Worm (Caenorhabditis elegans) whole organism, late embryonic: Measurements from ENCODE around the gene lron-3.

Experiments
- C08G9.2 ChIP-seq: sonication (generic microtip); optimal IDR thresholded peaks from 2 replicates; lab custom pipeline; 2016; ENCODE audit warnings: mild to moderate bottlenecking, missing genetic modification characterization, moderate library complexity, missing compliant biosample characterization
- C38D4.7 ChIP-seq: fragments of 200-800 bp; sonication (Bioruptor generic); optimal IDR thresholded peaks from 2 replicates; lab custom pipeline; 2018; ENCODE audit warnings: mild to moderate bottlenecking, missing genetic modification characterization, moderate library complexity, missing compliant biosample characterization
- F13H6.1 ChIP-seq: sonication (generic microtip); optimal IDR thresholded peaks from 2 replicates; lab custom pipeline; 2016; ENCODE audit warnings: missing genetic modification characterization, missing compliant biosample characterization
- K02D7.2 ChIP-seq: sonication (generic microtip); optimal IDR thresholded peaks from 2 replicates; lab custom pipeline; 2017; ENCODE audit warnings: mild to moderate bottlenecking, missing genetic modification characterization, missing compliant biosample characterization
- K09A11.1 ChIP-seq: sonication (generic microtip); optimal IDR thresholded peaks from 2 replicates; lab custom pipeline; 2017; ENCODE audit warnings: antibody characterized with exemption, mild to moderate bottlenecking, missing genetic modification characterization, missing compliant biosample characterization; ENCODE audit not compliant: insufficient read depth
- T23F11.4 ChIP-seq: fragments of 200-800 bp; sonication (Bioruptor generic); optimal IDR thresholded peaks from 2 replicates; lab custom pipeline; 2018; ENCODE audit warnings: mild to moderate bottlenecking, missing genetic modification characterization, missing compliant biosample characterization
- ahr-1 ChIP-seq: sonication (generic microtip); optimal IDR thresholded peaks from 2 replicates; lab custom pipeline; 2016; ENCODE audit warnings: missing genetic modification characterization, missing compliant biosample characterization
- ama-1 ChIP-seq: fragments of 150-350 bp; optimal IDR thresholded peaks from 2 replicates; lab custom pipeline; 2014
- ceh-18 ChIP-seq: sonication (generic microtip); optimal IDR thresholded peaks from 2 replicates; lab custom pipeline; 2016; ENCODE audit warnings: missing genetic modification characterization, missing compliant biosample characterization
- ceh-24 ChIP-seq: sonication (generic microtip); optimal IDR thresholded peaks from 2 replicates; lab custom pipeline; 2016; ENCODE audit warnings: mild to moderate bottlenecking, missing genetic modification characterization, missing compliant biosample characterization
- ceh-31 ChIP-seq: sonication (generic microtip); optimal IDR thresholded peaks from 2 replicates; lab custom pipeline; 2016; ENCODE audit warnings: missing genetic modification characterization, missing compliant biosample characterization
- ceh-45 ChIP-seq: fragments of 200-800 bp; sonication (Bioruptor generic); IDR thresholded peaks from 2 replicates; pipeline ENCODE4 v1.3.6; 2022; ENCODE audit warnings: missing genetic modification reagents, missing genetic modification characterization, missing compliant biosample characterization
- ceh-48 ChIP-seq: sonication (generic microtip); optimal IDR thresholded peaks from 2 replicates; lab custom pipeline; 2016; ENCODE audit warnings: missing genetic modification characterization, inconsistent platforms, missing compliant biosample characterization
- ceh-6 ChIP-seq: fragments of 200-800 bp; sonication (Bioruptor generic); optimal IDR thresholded peaks from 2 replicates; lab custom pipeline; 2018; ENCODE audit warnings: mild to moderate bottlenecking, missing genetic modification characterization, missing compliant biosample characterization
- ceh-9 ChIP-seq: sonication (generic microtip); optimal IDR thresholded peaks from 2 replicates; lab custom pipeline; 2016; ENCODE audit warnings: mild to moderate bottlenecking, missing genetic modification characterization, inconsistent platforms, missing compliant biosample characterization
- che-1 ChIP-seq: sonication (generic microtip); optimal IDR thresholded peaks from 2 replicates; lab custom pipeline; 2016; ENCODE audit warnings: mild to moderate bottlenecking, missing genetic modification characterization, missing compliant biosample characterization
- dve-1 ChIP-seq: sonication (generic microtip); optimal IDR thresholded peaks from 2 replicates; lab custom pipeline; 2017; ENCODE audit warnings: antibody characterized with exemption, mild to moderate bottlenecking, missing genetic modification characterization, missing compliant biosample characterization
- elt-2 ChIP-seq: sonication (generic microtip); optimal IDR thresholded peaks from 2 replicates; lab custom pipeline; 2016; ENCODE audit warnings: missing genetic modification reagents, missing genetic modification characterization, missing compliant biosample characterization
- ets-4 ChIP-seq: sonication (generic microtip); optimal IDR thresholded peaks from 2 replicates; lab custom pipeline; 2016; ENCODE audit warnings: missing genetic modification characterization, missing compliant biosample characterization
- eyg-1 ChIP-seq: sonication (generic microtip); optimal IDR thresholded peaks from 2 replicates; lab custom pipeline; 2016; ENCODE audit warnings: missing genotype, missing genetic modification characterization, missing compliant biosample characterization
- fax-1 ChIP-seq: sonication (generic microtip); optimal IDR thresholded peaks from 2 replicates; lab custom pipeline; 2016; ENCODE audit warnings: missing genotype, missing genetic modification characterization, missing compliant biosample characterization
- gmeb-2 ChIP-seq: sonication (generic microtip); optimal IDR thresholded peaks from 2 replicates; lab custom pipeline; 2016; ENCODE audit warnings: missing genetic modification characterization, inconsistent platforms, missing compliant biosample characterization
- hlh-15 ChIP-seq: sonication (generic microtip); optimal IDR thresholded peaks from 2 replicates; lab custom pipeline; 2016; ENCODE audit warnings: missing genetic modification characterization, missing compliant biosample characterization
- hlh-30 ChIP-seq: sonication (generic microtip); optimal IDR thresholded peaks from 2 replicates; lab custom pipeline; 2017; ENCODE audit warnings: antibody characterized with exemption, missing genetic modification characterization, missing compliant biosample characterization; ENCODE audit not compliant: insufficient read depth
- hlh-6 ChIP-seq: sonication (generic microtip); optimal IDR thresholded peaks from 2 replicates; lab custom pipeline; 2016; ENCODE audit warnings: missing genotype, missing genetic modification characterization, missing compliant biosample characterization
- hlh-8 ChIP-seq: sonication (generic microtip); optimal IDR thresholded peaks from 2 replicates; lab custom pipeline; 2016; ENCODE audit warnings: missing genotype, missing genetic modification characterization, missing compliant biosample characterization
- nfya-1 ChIP-seq: sonication (generic microtip); optimal IDR thresholded peaks from 2 replicates; lab custom pipeline; 2017; ENCODE audit warnings: missing genetic modification characterization, mild to moderate bottlenecking, missing compliant biosample characterization, antibody characterized with exemption, moderate library complexity
- nhr-232 ChIP-seq: sonication (generic microtip); optimal IDR thresholded peaks from 2 replicates; lab custom pipeline; 2016; ENCODE audit warnings: missing genetic modification characterization, missing compliant biosample characterization
- npax-4 ChIP-seq: sonication (generic microtip); optimal IDR thresholded peaks from 2 replicates; lab custom pipeline; 2016; ENCODE audit warnings: missing genetic modification characterization, missing compliant biosample characterization
- odd-2 ChIP-seq: sonication (generic microtip); optimal IDR thresholded peaks from 2 replicates; lab custom pipeline; 2017; ENCODE audit warnings: antibody characterized with exemption, mild to moderate bottlenecking, missing genetic modification characterization, missing compliant biosample characterization
- pag-3 ChIP-seq: sonication (generic microtip); optimal IDR thresholded peaks from 2 replicates; lab custom pipeline; 2016; ENCODE audit warnings: missing compliant biosample characterization, missing genetic modification characterization, borderline replicate concordance
- pat-9 ChIP-seq: fragments of 200-800 bp; sonication (Bioruptor generic); optimal IDR thresholded peaks from 2 replicates; lab custom pipeline; 2018; ENCODE audit warnings: mild to moderate bottlenecking, missing genetic modification characterization, moderate library complexity, missing compliant biosample characterization
- pax-1 ChIP-seq: fragments of 150-350 bp; optimal IDR thresholded peaks from 2 replicates; lab custom pipeline; 2014; ENCODE audit warnings: missing biosample characterization, missing genetic modification characterization
- pha-4 ChIP-seq: fragments of 150-350 bp; optimal IDR thresholded peaks from 2 replicates; lab custom pipeline; 2018; ENCODE audit warnings: missing biosample characterization, missing genetic modification reagents, missing genetic modification characterization
- pqm-1 ChIP-seq: sonication (generic microtip); optimal IDR thresholded peaks from 2 replicates; lab custom pipeline; 2016; ENCODE audit warnings: missing genetic modification characterization, missing compliant biosample characterization
- pros-1 ChIP-seq: fragments of 150-350 bp; optimal IDR thresholded peaks from 2 replicates; lab custom pipeline; 2014; ENCODE audit warnings: missing biosample characterization, missing genetic modification reagents, missing genetic modification characterization
- ref-2 ChIP-seq: sonication (generic microtip); optimal IDR thresholded peaks from 2 replicates; lab custom pipeline; 2016; ENCODE audit warnings: missing genetic modification characterization, missing compliant biosample characterization
- sdc-2 ChIP-seq: sonication (generic microtip); optimal IDR thresholded peaks from 2 replicates; lab custom pipeline; 2016; ENCODE audit warnings: missing genotype, missing genetic modification characterization, missing compliant biosample characterization
- sox-2 ChIP-seq: fragments of 200-800 bp; sonication (Bioruptor generic); IDR thresholded peaks from 2 replicates; pipeline ENCODE4 v1.3.6; 2022; ENCODE audit warnings: missing genetic modification reagents, missing genetic modification characterization, missing compliant biosample characterization
- sox-4 ChIP-seq: sonication (generic microtip); optimal IDR thresholded peaks from 2 replicates; lab custom pipeline; 2017; ENCODE audit warnings: mild to moderate bottlenecking, missing genetic modification characterization, inconsistent platforms, missing compliant biosample characterization
- syd-9 ChIP-seq: sonication (generic microtip); optimal IDR thresholded peaks from 2 replicates; lab custom pipeline; 2016; ENCODE audit warnings: mild to moderate bottlenecking, missing genetic modification characterization, moderate library complexity, missing compliant biosample characterization
- tbx-2 ChIP-seq: sonication (generic microtip); optimal IDR thresholded peaks from 2 replicates; lab custom pipeline; 2016; ENCODE audit warnings: missing genetic modification characterization, missing compliant biosample characterization
- tbx-7 ChIP-seq: sonication (generic microtip); optimal IDR thresholded peaks from 2 replicates; lab custom pipeline; 2016; ENCODE audit warnings: missing genotype, missing genetic modification characterization, missing compliant biosample characterization
- ttx-3 ChIP-seq: sonication (generic microtip); optimal IDR thresholded peaks from 2 replicates; lab custom pipeline; 2016; ENCODE audit warnings: missing genetic modification reagents, missing genetic modification characterization, missing compliant biosample characterization
- unc-3 ChIP-seq, 2 experiments: fragments of 200-800 bp in 1 of 2; sonication (Bioruptor generic) in 1 of 2; sonication (generic microtip) in 1 of 2; conservative IDR thresholded peaks in 1 of 2; optimal IDR thresholded peaks in 1 of 2; 2 replicates each; pipeline versions ENCODE4 v1.3.6 to Lab custom; 2016 to 2022; ENCODE audit warnings: missing compliant biosample characterization in 2 of 2, missing genetic modification characterization in 2 of 2, missing genetic modification reagents in 1 of 2
- unc-55 ChIP-seq: sonication (generic microtip); optimal IDR thresholded peaks from 2 replicates; lab custom pipeline; 2017; ENCODE audit warnings: missing biosample characterization, missing genetic modification reagents, missing genetic modification characterization
- unc-86 ChIP-seq: sonication (generic microtip); optimal IDR thresholded peaks from 2 replicates; lab custom pipeline; 2016; ENCODE audit warnings: missing genetic modification characterization, missing compliant biosample characterization
- ztf-16 ChIP-seq: sonication (generic microtip); optimal IDR thresholded peaks from 2 replicates; lab custom pipeline; 2017; ENCODE audit warnings: missing genetic modification characterization, missing compliant biosample characterization

Gene lron-3

DNA sequence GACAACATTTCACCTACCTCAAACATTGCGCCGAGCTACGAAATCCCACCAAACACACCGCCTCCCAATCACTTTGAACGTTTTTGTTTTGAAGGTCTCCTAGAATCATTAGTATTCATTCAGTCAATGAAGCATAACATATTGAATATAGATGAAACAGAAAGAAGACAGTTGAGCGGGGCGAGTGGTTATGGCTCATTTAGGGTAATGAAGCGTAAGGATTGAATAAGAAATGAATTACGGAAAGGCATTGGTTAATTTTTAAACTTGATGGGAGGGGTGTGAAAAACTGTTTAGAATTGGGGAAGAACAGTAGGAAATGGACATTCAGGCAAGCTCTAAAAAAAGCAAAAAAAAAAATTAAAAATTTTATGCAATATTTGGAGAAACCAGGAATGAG is at the start of gene lron-3:
lron-3 (minus strand) TSS at position 101 of the 400 bp plus-strand sequence.
- no peak for TF ChIP-seq hlh-30 (tag; lab: Kevin White, UChicago)
- no peak for TF ChIP-seq ceh-31 (tag; lab: Kevin White, UChicago)
- no peak for TF ChIP-seq ceh-45 (GFP tag; lab: Robert Waterston, UW)
- TF ChIP-seq ceh-24 (tag; lab: Kevin White, UChicago): no peak
- no peak for TF ChIP-seq ceh-18 (tag; lab: Kevin White, UChicago)
- TF ChIP-seq nhr-232: no peak
- no peak for TF ChIP-seq unc-3 (GFP tag; conservative IDR thresholded peaks at IDR 0.05; lab: Robert Waterston, UW)
- TF ChIP-seq unc-3 (tag; optimal IDR thresholded peaks at IDR 0.05; lab: Kevin White, UChicago): no peak
- no peak for TF ChIP-seq ceh-6
- TF ChIP-seq hlh-8 (tag; lab: Kevin White, UChicago): no peak

ce11 chrX:15606585-15607276 is 49.0 kb upstream of the lron-3 start, which contains the start of gene rab-14:
Gene rab-14 (minus strand): TSS chrX:15606635.
- TF ChIP-seq ahr-1 (tag; lab: Kevin White, UChicago) (no peak), syd-9 (tag; lab: Kevin White, UChicago) (no peak), eyg-1 (tag; lab: Kevin White, UChicago) (no peak), ceh-45 (GFP tag; lab: Robert Waterston, UW) (no peak), dve-1 (tag; lab: Kevin White, UChicago) (no peak), pag-3 (tag; lab: Kevin White, UChicago) (no peak), F13H6.1 (tag; lab: Kevin White, UChicago) (no peak), unc-86 (no peak), sox-4 (tag; lab: Kevin White, UChicago) (no peak), T23F11.4 (no peak), pqm-1 (no peak), ttx-3 (tag; lab: Kevin White, UChicago) (no peak), pros-1 (tag; lab: Kevin White, UChicago) (peak; percentile 13), ref-2 (tag; lab: Kevin White, UChicago) (peak; percentile 30), pat-9 (tag; lab: Kevin White, UChicago) (no peak), K02D7.2 (tag; lab: Kevin White, UChicago) (no peak), gmeb-2 (no peak), hlh-8 (tag; lab: Kevin White, UChicago) (no peak), unc-55 (GFP tag; lab: Kevin White, UChicago) (peak; percentile 14), sdc-2 (tag; lab: Kevin White, UChicago) (peak; percentile 60), hlh-30 (tag; lab: Kevin White, UChicago) (peak; percentile 88), tbx-7 (tag; lab: Kevin White, UChicago) (no peak), che-1 (no peak), C08G9.2 (tag; lab: Kevin White, UChicago) (no peak), fax-1 (tag; lab: Kevin White, UChicago) (no peak), ama-1 (lab: Kevin White, UChicago) (no peak), ceh-24 (tag; lab: Kevin White, UChicago) (no peak), ceh-9 (tag; lab: Kevin White, UChicago) (no peak), hlh-15 (peak; percentile 1), npax-4 (no peak), pax-1 (tag; lab: Kevin White, UChicago) (no peak), C38D4.7 (GFP tag; lab: Kevin White, UChicago) (no peak), tbx-2 (tag; lab: Kevin White, UChicago) (peak; percentile 53), nfya-1 (peak; percentile 66), sox-2 (no peak), K09A11.1 (peak; percentile 59), pha-4 (tag; lab: Kevin White, UChicago) (no peak), ets-4 (no peak), ztf-16 (tag; lab: Kevin White, UChicago) (no peak), nhr-232 (no peak), odd-2 (tag; lab: Kevin White, UChicago) (no peak), unc-3 (GFP tag; conservative IDR thresholded peaks at IDR 0.05; lab: Robert Waterston, UW) (0 out of 2 replicates have a peak, but pooled peaks have one; percentile 23), unc-3 (tag; optimal IDR thresholded peaks at IDR 0.05; lab: Kevin White, UChicago) (no peak), ceh-48 (tag; lab: Kevin White, UChicago) (peak; percentile 28), hlh-6 (peak; percentile 15), elt-2 (tag; lab: Kevin White, UChicago) (peak; percentile 16), ceh-31 (tag; lab: Kevin White, UChicago) (peak; percentile 80)
